Worm (Caenorhabditis elegans) whole organism, L1 larva: ENCODE results near the gene T11G6.3.

Experiments used
- Y116A8C.19 ChIP-seq: sonication (generic microtip); optimal IDR thresholded peaks from 2 replicates; lab custom pipeline; 2016; ENCODE audit warnings: missing compliant biosample characterization, missing genetic modification characterization, borderline replicate concordance
- aha-1 ChIP-seq: fragments of 150-350 bp; optimal IDR thresholded peaks from 2 replicates; lab custom pipeline; 2014; ENCODE audit warnings: missing biosample characterization, missing genetic modification characterization
- alr-1 ChIP-seq: fragments of 200-800 bp; sonication (Bioruptor generic); optimal IDR thresholded peaks from 2 replicates; lab custom pipeline; 2018; ENCODE audit warnings: borderline replicate concordance, mild to moderate bottlenecking, missing genetic modification characterization, missing compliant biosample characterization
- aly-2 ChIP-seq: fragments of 150-350 bp; optimal IDR thresholded peaks from 2 replicates; lab custom pipeline; 2014; ENCODE audit warnings: missing biosample characterization, missing genetic modification characterization
- blmp-1 ChIP-seq: fragments of 150-350 bp; optimal IDR thresholded peaks from 2 replicates; lab custom pipeline; 2014; ENCODE audit warnings: missing biosample characterization, missing genetic modification characterization
- ceh-63 ChIP-seq: fragments of 200-800 bp; sonication (Bioruptor generic); optimal IDR thresholded peaks from 2 replicates; lab custom pipeline; 2018; ENCODE audit warnings: mild to moderate bottlenecking, missing genetic modification characterization, missing compliant biosample characterization
- ceh-8 ChIP-seq: fragments of 200-800 bp; sonication (Bioruptor generic); optimal IDR thresholded peaks from 2 replicates; lab custom pipeline; 2018; ENCODE audit warnings: mild to moderate bottlenecking, missing genetic modification characterization, moderate library complexity, missing compliant biosample characterization
- ceh-82 ChIP-seq, 3 experiments: fragments of 150-350 bp in 1 of 3; sonication (generic microtip) in 2 of 3; optimal IDR thresholded peaks; 2 replicates each; lab custom pipeline; 2014 to 2017; ENCODE audit warnings: missing biosample characterization in 3 of 3, missing genetic modification characterization in 3 of 3
- ceh-88 ChIP-seq: fragments of 200-800 bp; sonication (Bioruptor generic); IDR thresholded peaks from 2 replicates; pipeline ENCODE4 v1.3.6; 2022; ENCODE audit warnings: missing genetic modification characterization, missing compliant biosample characterization
- ceh-90 ChIP-seq: sonication (generic microtip); optimal IDR thresholded peaks from 2 replicates; lab custom pipeline; 2016; ENCODE audit warnings: missing genetic modification characterization, missing compliant biosample characterization
- ces-1 ChIP-seq: fragments of 150-350 bp; optimal IDR thresholded peaks from 2 replicates; lab custom pipeline; 2014; ENCODE audit warnings: missing biosample characterization, missing genetic modification reagents, missing genetic modification characterization
- dpl-1 ChIP-seq, 3 experiments: fragments of 150-350 bp in 2 of 3; sonication (generic microtip) in 1 of 3; optimal IDR thresholded peaks; 2 replicates each; lab custom pipeline; 2014 to 2017; ENCODE audit warnings: missing biosample characterization in 3 of 3, missing genetic modification characterization in 3 of 3, missing genetic modification reagents in 3 of 3
- dsc-1 ChIP-seq: sonication (generic microtip); optimal IDR thresholded peaks from 2 replicates; lab custom pipeline; 2016; ENCODE audit warnings: mild to moderate bottlenecking, missing genetic modification characterization, missing compliant biosample characterization
- efl-1 ChIP-seq, 4 experiments: fragments of 150-350 bp; optimal IDR thresholded peaks in 3 of 4; peaks in 1 of 4; 1 replicate in 1 of 4; 2 replicates in 3 of 4; lab custom pipeline; 2014; ENCODE audit warnings: missing biosample characterization in 2 of 4, missing genetic modification characterization in 2 of 4, missing genetic modification reagents in 2 of 4
- efl-3 ChIP-seq: fragments of 200-800 bp; sonication (Bioruptor generic); optimal IDR thresholded peaks from 2 replicates; lab custom pipeline; 2018; ENCODE audit warnings: mild to moderate bottlenecking, missing genetic modification characterization, missing compliant biosample characterization
- egl-13 ChIP-seq: sonication (generic microtip); optimal IDR thresholded peaks from 2 replicates; lab custom pipeline; 2016; ENCODE audit warnings: missing genotype, missing genetic modification reagents, missing genetic modification characterization, missing compliant biosample characterization
- fkh-8 ChIP-seq: sonication (generic microtip); optimal IDR thresholded peaks from 2 replicates; lab custom pipeline; 2016; ENCODE audit warnings: mild to moderate bottlenecking, missing genetic modification characterization, missing compliant biosample characterization
- fos-1 ChIP-seq: fragments of 150-350 bp; optimal IDR thresholded peaks from 2 replicates; lab custom pipeline; 2014; ENCODE audit warnings: missing biosample characterization, missing genetic modification characterization
- grh-1 ChIP-seq: fragments of 200-800 bp; sonication (Bioruptor generic); IDR thresholded peaks from 2 replicates; pipeline ENCODE4 v1.3.6; 2022; ENCODE audit warnings: missing genetic modification reagents, missing genetic modification characterization, missing compliant biosample characterization
- hlh-17 ChIP-seq: fragments of 200-800 bp; sonication (Bioruptor generic); optimal IDR thresholded peaks from 2 replicates; lab custom pipeline; 2018; ENCODE audit warnings: missing genetic modification characterization, mild to moderate bottlenecking, missing compliant biosample characterization, moderate library complexity, borderline replicate concordance
- hlh-4 ChIP-seq: sonication (generic microtip); optimal IDR thresholded peaks from 2 replicates; lab custom pipeline; 2016; ENCODE audit warnings: mild to moderate bottlenecking, missing genetic modification characterization, missing compliant biosample characterization
- hpl-2 ChIP-seq: fragments of 150-350 bp; optimal IDR thresholded peaks from 2 replicates; lab custom pipeline; 2014; ENCODE audit warnings: missing biosample characterization, missing genetic modification reagents, missing genetic modification characterization
- lin-14 ChIP-seq: fragments of 200-800 bp; sonication (Bioruptor generic); optimal IDR thresholded peaks from 2 replicates; lab custom pipeline; 2018; ENCODE audit warnings: mild to moderate bottlenecking, missing genetic modification characterization, moderate library complexity, missing compliant biosample characterization
- lin-15B ChIP-seq: fragments of 150-350 bp; sonication (generic microtip); optimal IDR thresholded peaks from 3 replicates; lab custom pipeline; 2014; ENCODE audit warnings: missing biosample characterization, missing genetic modification characterization
- lin-35 ChIP-seq, 2 experiments: fragments of 150-350 bp; optimal IDR thresholded peaks; 2 replicates each; lab custom pipeline; 2014; ENCODE audit warnings: missing biosample characterization in 2 of 2, missing genetic modification characterization in 2 of 2, missing genetic modification reagents in 2 of 2
- lir-3 ChIP-seq: sonication (generic microtip); optimal IDR thresholded peaks from 2 replicates; lab custom pipeline; 2016; ENCODE audit warnings: mild to moderate bottlenecking, missing genetic modification characterization, moderate library complexity, missing compliant biosample characterization; ENCODE audit not compliant: poor library complexity
- lsy-2 ChIP-seq, 2 experiments: fragments of 150-350 bp; optimal IDR thresholded peaks; 2 replicates each; lab custom pipeline; 2014; ENCODE audit warnings: missing biosample characterization in 2 of 2, missing genetic modification characterization in 2 of 2
- mab-9 ChIP-seq: fragments of 200-800 bp; sonication (Bioruptor generic); IDR thresholded peaks from 2 replicates; pipeline ENCODE4 v1.3.6; 2022; ENCODE audit warnings: missing genetic modification reagents, missing genetic modification characterization, missing compliant biosample characterization
- mdl-1 ChIP-seq, 2 experiments: fragments of 150-350 bp; optimal IDR thresholded peaks; 2 replicates each; lab custom pipeline; 2014 to 2017; ENCODE audit warnings: missing biosample characterization in 2 of 2, missing genetic modification characterization in 2 of 2, inconsistent platforms in 1 of 2
- mef-2 ChIP-seq: fragments of 150-350 bp; optimal IDR thresholded peaks from 2 replicates; lab custom pipeline; 2014; ENCODE audit warnings: missing biosample characterization, missing genetic modification characterization
- nhr-11 ChIP-seq: fragments of 150-350 bp; optimal IDR thresholded peaks from 2 replicates; lab custom pipeline; 2014; ENCODE audit warnings: missing biosample characterization, missing genetic modification characterization
- nhr-12 ChIP-seq: sonication (generic microtip); optimal IDR thresholded peaks from 2 replicates; lab custom pipeline; 2017; ENCODE audit warnings: missing biosample characterization, missing genetic modification characterization
- nhr-19 ChIP-seq: fragments of 200-800 bp; sonication (Bioruptor generic); conservative IDR thresholded peaks from 2 replicates; pipeline ENCODE4 v1.3.6; 2022; ENCODE audit warnings: missing genetic modification characterization, missing compliant biosample characterization
- nhr-47 ChIP-seq: sonication (generic microtip); optimal IDR thresholded peaks from 2 replicates; lab custom pipeline; 2016; ENCODE audit warnings: mild to moderate bottlenecking, missing genetic modification characterization, moderate library complexity, missing compliant biosample characterization
- nhr-71 ChIP-seq: sonication (generic microtip); optimal IDR thresholded peaks from 2 replicates; lab custom pipeline; 2016; ENCODE audit warnings: mild to moderate bottlenecking, missing genetic modification characterization, moderate library complexity, missing compliant biosample characterization
- nhr-84 ChIP-seq: sonication (generic microtip); optimal IDR thresholded peaks from 2 replicates; lab custom pipeline; 2017; ENCODE audit warnings: missing biosample characterization, missing genetic modification characterization
- nhr-85 ChIP-seq: sonication (generic microtip); peaks from one replicate; lab custom pipeline; 2016; ENCODE audit warnings: missing genetic modification characterization, inconsistent platforms, missing compliant biosample characterization
- nhr-90 ChIP-seq: sonication (generic microtip); optimal IDR thresholded peaks from 2 replicates; lab custom pipeline; 2016; ENCODE audit warnings: mild to moderate bottlenecking, missing genetic modification characterization, missing compliant biosample characterization; ENCODE audit not compliant: poor library complexity
- pag-3 ChIP-seq: sonication (generic microtip); optimal IDR thresholded peaks from 2 replicates; lab custom pipeline; 2017; ENCODE audit warnings: missing genetic modification characterization, mild to moderate bottlenecking, missing compliant biosample characterization, antibody characterized with exemption, borderline replicate concordance; ENCODE audit not compliant: insufficient read depth
- pax-3 ChIP-seq: fragments of 200-800 bp; sonication (Bioruptor generic); optimal IDR thresholded peaks from 2 replicates; lab custom pipeline; 2018; ENCODE audit warnings: mild to moderate bottlenecking, missing genetic modification characterization, moderate library complexity, missing compliant biosample characterization
- pqm-1 ChIP-seq: sonication (generic microtip); optimal IDR thresholded peaks from 3 replicates; lab custom pipeline; 2017; ENCODE audit warnings: missing biosample characterization, missing genetic modification characterization
- skn-1 ChIP-seq: fragments of 150-350 bp; optimal IDR thresholded peaks from 2 replicates; lab custom pipeline; 2014; ENCODE audit warnings: missing biosample characterization, missing genetic modification characterization
- snpc-4 ChIP-seq: fragments of 150-350 bp; optimal IDR thresholded peaks from 2 replicates; lab custom pipeline; 2014; ENCODE audit warnings: missing biosample characterization, missing genetic modification characterization
- snu-23 ChIP-seq: sonication (generic microtip); optimal IDR thresholded peaks from 2 replicates; lab custom pipeline; 2016; ENCODE audit warnings: missing genetic modification characterization, missing compliant biosample characterization
- sox-4 ChIP-seq: sonication (generic microtip); optimal IDR thresholded peaks from 2 replicates; lab custom pipeline; 2016; ENCODE audit warnings: missing genetic modification characterization, missing compliant biosample characterization
- sptf-1 ChIP-seq: fragments of 150-350 bp; optimal IDR thresholded peaks from 2 replicates; lab custom pipeline; 2014; ENCODE audit warnings: missing biosample characterization, missing genetic modification characterization
- sup-37 ChIP-seq: fragments of 200-800 bp; sonication (Bioruptor generic); optimal IDR thresholded peaks from 2 replicates; lab custom pipeline; 2018; ENCODE audit warnings: mild to moderate bottlenecking, missing genetic modification characterization, missing compliant biosample characterization
- unc-30 ChIP-seq: sonication (generic microtip); optimal IDR thresholded peaks from 2 replicates; lab custom pipeline; 2017; ENCODE audit warnings: missing biosample characterization, missing genetic modification characterization
- unc-86 ChIP-seq: sonication (generic microtip); optimal IDR thresholded peaks from 2 replicates; lab custom pipeline; 2016; ENCODE audit warnings: missing genetic modification characterization, missing compliant biosample characterization
- xbp-1 ChIP-seq: sonication (generic microtip); optimal IDR thresholded peaks from 2 replicates; lab custom pipeline; 2016; ENCODE audit warnings: missing genetic modification characterization, missing compliant biosample characterization
- zip-4 ChIP-seq: fragments of 200-800 bp; sonication (Bioruptor generic); optimal IDR thresholded peaks from 2 replicates; lab custom pipeline; 2018; ENCODE audit warnings: mild to moderate bottlenecking, missing genetic modification characterization, moderate library complexity, missing compliant biosample characterization
- ztf-4 ChIP-seq: fragments of 150-350 bp; optimal IDR thresholded peaks from 2 replicates; lab custom pipeline; 2014; ENCODE audit warnings: missing biosample characterization, missing genetic modification characterization

T11G6.3 gene

ce11 chrIV:10819049-10819448 is 36.0 kb downstream of the T11G6.3 start:
- TF ChIP-seq nhr-84 (tag; lab: Kevin White, UChicago) (no peak), sup-37 (GFP tag; lab: Kevin White, UChicago) (no peak), unc-30 (tag; lab: Kevin White, UChicago) (no peak), fos-1 (no peak), xbp-1 (tag; lab: Kevin White, UChicago) (no peak), lsy-2 (tag; optimal IDR thresholded peaks at IDR 0.05; lab: Kevin White, UChicago) (peak in 1 of 2 experiments; percentile 17), dpl-1 (GFP tag; optimal IDR thresholded peaks at IDR 0.05; lab: Kevin White, UChicago) (no peak), dsc-1 (tag; lab: Kevin White, UChicago) (peak; percentile 67), ceh-63 (no peak), ceh-8 (GFP tag; lab: Kevin White, UChicago) (no peak), pax-3 (tag; lab: Kevin White, UChicago) (no peak), lir-3 (tag; lab: Kevin White, UChicago) (no peak), hpl-2 (GFP tag; lab: Kevin White, UChicago) (no peak), efl-1 (optimal IDR thresholded peaks at IDR 0.05; lab: Kevin White, UChicago) (no peak), efl-1 (GFP tag; optimal IDR thresholded peaks at IDR 0.05 in 1 of 2; lab: Kevin White, UChicago) (no peak), efl-3 (GFP tag; lab: Kevin White, UChicago) (no peak), nhr-90 (tag; lab: Kevin White, UChicago) (no peak), fkh-8 (tag; lab: Kevin White, UChicago) (peak; percentile 77), nhr-47 (tag; lab: Kevin White, UChicago) (peak; percentile 66), Y116A8C.19 (tag; lab: Kevin White, UChicago) (no peak), sox-4 (tag; lab: Kevin White, UChicago) (no peak), hlh-4 (tag; lab: Kevin White, UChicago) (no peak), aha-1 (tag; lab: Kevin White, UChicago) (no peak), aly-2 (tag; lab: Kevin White, UChicago) (no peak), alr-1 (tag; lab: Kevin White, UChicago) (no peak), hlh-17 (GFP tag; lab: Kevin White, UChicago) (no peak), nhr-71 (tag; lab: Kevin White, UChicago) (peak; percentile 57), nhr-19 (GFP tag; lab: Robert Waterston, UW) (no peak), unc-86 (tag; lab: Kevin White, UChicago) (peak; percentile 14), sptf-1 (no peak), zip-4 (GFP tag; lab: Kevin White, UChicago) (no peak), snpc-4 (tag; lab: Kevin White, UChicago) (no peak), ztf-4 (no peak), ceh-82 (tag; optimal IDR thresholded peaks at IDR 0.05; lab: Kevin White, UChicago) (no peak), skn-1 (no peak), ces-1 (GFP tag; lab: Kevin White, UChicago) (no peak), pag-3 (no peak), egl-13 (peak; percentile 8), ceh-88 (GFP tag; lab: Robert Waterston, UW) (no peak), lin-14 (peak; percentile 52), lin-35 (GFP tag; optimal IDR thresholded peaks at IDR 0.05; lab: Kevin White, UChicago) (no peak), nhr-85 (tag; lab: Kevin White, UChicago) (no peak), ceh-90 (tag; lab: Kevin White, UChicago) (no peak), mef-2 (tag; lab: Kevin White, UChicago) (no peak), blmp-1 (no peak), mab-9 (GFP tag; lab: Robert Waterston, UW) (no peak), snu-23 (no peak), nhr-11 (tag; lab: Kevin White, UChicago) (no peak), mdl-1 (tag; optimal IDR thresholded peaks at IDR 0.05; lab: Kevin White, UChicago) (no peak), grh-1 (GFP tag; lab: Robert Waterston, UW) (no peak), lin-15B (tag; lab: Kevin White, UChicago) (no peak), pqm-1 (no peak), nhr-12 (tag; lab: Kevin White, UChicago) (no peak)
